Fruit fly (Drosophila melanogaster) S2 (cell line): ENCODE measurements around the gene TotA.

Experiments used
- CG8478 ChIP-seq: fragments of >200 bp; optimal IDR thresholded peaks from 2 replicates; lab custom pipeline; 2018
- CTCF ChIP-seq, 2 experiments: fragments of >200 bp; optimal IDR thresholded peaks; 2 replicates each; lab custom pipeline; 2018

- peak; percentile 39 to 41 for TF ChIP-seq CTCF (optimal IDR thresholded peaks at IDR 0.05; lab: Kevin White, UChicago)
- no peak for TF ChIP-seq CG8478 (lab: Kevin White, UChicago)
Measured at dm6 chr3R:20850395-20851039, 20.3 kb upstream of the TotA start, which contains the start of gene RpS30.
